Worm (Caenorhabditis elegans): ENCODE results near the gene C16C4.18.

ce11 chrII:1848109-1848508 lies 13.0 kb downstream of the C16C4.18 start, which contains the start of gene fbxb-97:
- TF ChIP-seq nhr-11 (tag; optimal IDR thresholded peaks at IDR 0.05) (no peak), ceh-45 (GFP tag; IDR thresholded peaks at IDR 0.05) (no peak), pha-4 (tag; optimal IDR thresholded peaks at IDR 0.05) (no peak), sox-4 (tag; optimal IDR thresholded peaks at IDR 0.05) (no peak)

Data from whole organism, late embryonic.